Worm (Caenorhabditis elegans): ENCODE data around the gene F11A5.16.

Gene F11A5.16

ce11 chrV:16210257-16211002 lies at the start of gene F11A5.16:
Gene F11A5.16, plus strand, starts transcription at chrV:16210952.
- TF ChIP-seq W03F9.2 (tag; optimal IDR thresholded peaks at IDR 0.05) (no peak), him-1 (tag; optimal IDR thresholded peaks at IDR 0.05) (no peak), dao-5 (tag; optimal IDR thresholded peaks at IDR 0.05) (no peak)

- TF ChIP-seq dao-5 (tag; optimal IDR thresholded peaks at IDR 0.05) (no peak), W03F9.2 (tag; optimal IDR thresholded peaks at IDR 0.05) (no peak), him-1 (tag; optimal IDR thresholded peaks at IDR 0.05) (no peak)
Observed at ce11 chrV:16162124-16162735, 48.5 kb upstream of the F11A5.16 start, which contains the start of the genes str-109 and F10A3.11. Gene str-109, minus strand, starts transcription at chrV:16162224. Gene F10A3.11, plus strand, starts transcription at chrV:16162685.

- TF ChIP-seq him-1 (tag; optimal IDR thresholded peaks at IDR 0.05) (no peak), dao-5 (tag; optimal IDR thresholded peaks at IDR 0.05) (no peak), W03F9.2 (tag; optimal IDR thresholded peaks at IDR 0.05) (no peak)
Observed at ce11 chrV:16163719-16164118, 47.0 kb upstream of the F11A5.16 start, which contains the start of gene F10A3.12. Gene F10A3.12, plus strand, starts transcription at chrV:16164019.

- no peak for TF ChIP-seq dao-5 (tag; optimal IDR thresholded peaks at IDR 0.05)
- no peak for TF ChIP-seq W03F9.2 (tag; optimal IDR thresholded peaks at IDR 0.05)
- no peak for TF ChIP-seq him-1 (tag; optimal IDR thresholded peaks at IDR 0.05)
Observed at ce11 chrV:16165936-16166335, 44.8 kb upstream of the F11A5.16 start, which contains the start of gene str-108. Gene str-108, plus strand, starts transcription at chrV:16166236.

DNA sequence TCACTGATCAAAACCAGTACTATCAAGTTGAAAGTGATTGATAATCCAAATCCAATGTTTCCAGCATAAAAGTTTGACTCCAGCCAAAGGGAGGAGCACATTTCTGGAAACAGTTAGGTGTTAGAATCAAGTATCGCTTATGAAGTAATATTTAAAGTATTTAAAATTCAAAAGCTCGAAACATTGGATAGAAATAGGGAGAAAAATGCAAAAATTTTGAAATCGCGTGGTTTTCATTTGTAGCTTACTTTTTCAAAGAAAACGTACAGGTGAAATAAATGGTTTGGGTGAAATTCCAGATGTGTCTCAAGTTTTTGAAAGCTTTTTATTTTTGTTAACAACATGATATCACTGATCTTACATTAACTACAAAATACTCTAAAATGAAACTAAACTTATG lies 41.7 kb upstream of the F11A5.16 start, which contains the start of gene str-111:
Gene str-111, minus strand, starts transcription at position 101 of the 400 bp plus-strand sequence.
- TF ChIP-seq W03F9.2 (tag; optimal IDR thresholded peaks at IDR 0.05) (no peak), dao-5 (tag; optimal IDR thresholded peaks at IDR 0.05) (no peak), him-1 (tag; optimal IDR thresholded peaks at IDR 0.05) (no peak)

ce11 chrV:16171721-16172120 lies 39.0 kb upstream of the F11A5.16 start, which contains the start of gene K05D4.9:
Gene K05D4.9, minus strand, starts transcription at chrV:16171821.
- no peak for TF ChIP-seq him-1 (tag; optimal IDR thresholded peaks at IDR 0.05)
- no peak for TF ChIP-seq dao-5 (tag; optimal IDR thresholded peaks at IDR 0.05)
- TF ChIP-seq W03F9.2 (tag; optimal IDR thresholded peaks at IDR 0.05) = no peak

DNA sequence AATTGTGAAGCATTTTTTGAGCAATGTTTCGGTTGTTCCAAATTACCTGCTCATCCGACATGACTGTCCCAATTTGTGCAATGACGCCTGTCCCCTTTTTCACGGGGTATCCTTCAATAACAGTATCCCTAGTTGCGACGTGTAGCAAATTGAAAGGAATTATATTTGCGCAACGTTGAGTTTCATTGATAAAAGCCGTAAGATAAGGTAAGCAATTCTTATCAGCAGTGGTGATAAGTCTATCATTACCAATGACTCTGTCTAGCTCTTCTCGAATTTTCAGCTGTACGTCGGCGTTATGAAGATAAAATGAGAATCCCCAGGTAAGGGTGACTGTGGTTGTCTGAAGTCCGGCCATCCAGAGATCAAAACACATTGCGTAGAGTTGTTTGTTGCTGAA lies 36.6 kb upstream of the F11A5.16 start:
- TF ChIP-seq him-1 (tag; optimal IDR thresholded peaks at IDR 0.05) = no peak

DNA sequence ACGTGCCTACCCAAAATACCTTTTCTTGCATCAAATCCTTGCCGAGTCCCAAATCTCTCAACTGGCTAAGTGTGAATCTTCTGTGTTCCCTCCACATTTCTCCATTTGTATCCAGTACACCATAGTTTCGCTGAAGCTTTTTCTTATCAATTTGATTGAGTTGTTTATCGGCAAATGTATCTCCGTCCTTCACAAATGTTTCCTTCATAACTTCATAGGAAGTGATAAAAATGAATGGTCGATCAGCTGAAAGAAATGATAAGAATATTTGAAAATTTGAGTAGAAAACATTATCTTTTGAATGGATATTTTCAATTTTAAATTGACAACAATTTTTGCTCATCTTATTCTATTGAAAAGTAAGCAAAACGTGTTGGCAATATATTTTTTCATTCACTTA lies 35.5 kb upstream of the F11A5.16 start:
- TF ChIP-seq him-1 (tag; optimal IDR thresholded peaks at IDR 0.05) = no peak
- TF ChIP-seq W03F9.2 (tag; optimal IDR thresholded peaks at IDR 0.05) = no peak
- TF ChIP-seq dao-5 (tag; optimal IDR thresholded peaks at IDR 0.05) = no peak

ce11 chrV:16175757-16176156 lies 35.0 kb upstream of the F11A5.16 start, which contains the start of gene cyp-33D1:
Gene cyp-33D1, minus strand, starts transcription at chrV:16175857.
- TF ChIP-seq dao-5 (tag; optimal IDR thresholded peaks at IDR 0.05) = no peak
- TF ChIP-seq W03F9.2 (tag; optimal IDR thresholded peaks at IDR 0.05) = no peak
- no peak for TF ChIP-seq him-1 (tag; optimal IDR thresholded peaks at IDR 0.05)

ce11 chrV:16180350-16180749 lies 30.4 kb upstream of the F11A5.16 start, which contains the start of gene str-106:
Gene str-106, plus strand, starts transcription at chrV:16180650.
- TF ChIP-seq W03F9.2 (tag; optimal IDR thresholded peaks at IDR 0.05) (no peak), him-1 (tag; optimal IDR thresholded peaks at IDR 0.05) (no peak), dao-5 (tag; optimal IDR thresholded peaks at IDR 0.05) (no peak)

ce11 chrV:16182110-16182509 lies 28.6 kb upstream of the F11A5.16 start, which contains the start of gene srz-13:
Gene srz-13, plus strand, starts transcription at chrV:16182410.
- TF ChIP-seq W03F9.2 (tag; optimal IDR thresholded peaks at IDR 0.05) (no peak), dao-5 (tag; optimal IDR thresholded peaks at IDR 0.05) (no peak), him-1 (tag; optimal IDR thresholded peaks at IDR 0.05) (no peak)

DNA sequence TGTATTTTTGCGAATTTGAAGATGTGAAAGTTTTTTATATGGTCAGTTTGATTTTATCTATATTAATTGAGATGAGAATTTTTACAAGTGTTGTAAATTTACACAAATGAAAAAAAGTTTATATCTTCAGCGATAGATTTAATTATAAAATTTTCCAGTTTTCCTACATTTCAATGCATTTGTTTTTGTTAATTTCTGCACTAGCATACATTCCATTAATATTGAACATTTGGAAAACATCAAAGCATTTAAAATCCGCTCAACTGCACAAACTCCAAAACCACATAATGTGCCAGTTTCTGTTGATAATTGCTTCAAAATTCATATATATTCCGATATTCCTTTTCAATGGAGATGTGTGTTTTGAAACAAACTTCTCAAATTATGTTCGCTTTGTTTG lies 27.8 kb upstream of the F11A5.16 start, which contains the start of gene srh-277:
Gene srh-277, plus strand, starts transcription at position 301 of the 400 bp plus-strand sequence.
- TF ChIP-seq him-1 (tag; optimal IDR thresholded peaks at IDR 0.05) = no peak
- TF ChIP-seq W03F9.2 (tag; optimal IDR thresholded peaks at IDR 0.05) = no peak
- no peak for TF ChIP-seq dao-5 (tag; optimal IDR thresholded peaks at IDR 0.05)

ce11 chrV:16183357-16183756 lies 27.4 kb upstream of the F11A5.16 start, which contains the start of gene srz-14:
Gene srz-14, plus strand, starts transcription at chrV:16183657.
- TF ChIP-seq him-1 (tag; optimal IDR thresholded peaks at IDR 0.05) (no peak), dao-5 (tag; optimal IDR thresholded peaks at IDR 0.05) (no peak), W03F9.2 (tag; optimal IDR thresholded peaks at IDR 0.05) (no peak)

ce11 chrV:16190485-16190884 lies 20.3 kb upstream of the F11A5.16 start, which contains the start of gene srh-281:
Gene srh-281, plus strand, starts transcription at chrV:16190785.
- TF ChIP-seq him-1 (tag; optimal IDR thresholded peaks at IDR 0.05) (no peak), dao-5 (tag; optimal IDR thresholded peaks at IDR 0.05) (no peak), W03F9.2 (tag; optimal IDR thresholded peaks at IDR 0.05) (no peak)
